Worm (Caenorhabditis elegans) whole organism, young adult: ENCODE measurements around the gene C14F11.7.
A peak's percentile ranks its signal among the peaks of the same experiment; 100 is the strongest.

Experiments used
- B0261.1 ChIP-seq: sonication (generic microtip); optimal IDR thresholded peaks from 2 replicates; lab custom pipeline; 2016; ENCODE audit warnings: mild to moderate bottlenecking, missing genetic modification characterization, moderate library complexity, missing compliant biosample characterization
- C06A6.2 ChIP-seq: fragments of 200-800 bp; sonication (Bioruptor generic); conservative IDR thresholded peaks from 2 replicates; pipeline ENCODE4 v1.3.6; 2022; ENCODE audit warnings: missing genetic modification characterization, missing compliant biosample characterization
- C17E4.6 ChIP-seq: fragments of 200-800 bp; sonication (Bioruptor generic); IDR thresholded peaks from 2 replicates; pipeline ENCODE4 v1.3.6; 2022; ENCODE audit warnings: missing genetic modification reagents, missing genetic modification characterization, missing compliant biosample characterization
- D2030.7 ChIP-seq: fragments of 200-800 bp; sonication (Bioruptor generic); IDR thresholded peaks from 2 replicates; pipeline ENCODE4 v1.3.6; 2022; ENCODE audit warnings: missing genetic modification reagents, missing genetic modification characterization, missing compliant biosample characterization
- F55B11.4 ChIP-seq: sonication (generic microtip); optimal IDR thresholded peaks from 2 replicates; lab custom pipeline; 2016; ENCODE audit warnings: missing compliant biosample characterization, missing genetic modification characterization, borderline replicate concordance; ENCODE audit not compliant: insufficient read depth
- F57C9.4 ChIP-seq: sonication (generic microtip); optimal IDR thresholded peaks from 2 replicates; lab custom pipeline; 2017; ENCODE audit warnings: mild to moderate bottlenecking, missing genetic modification characterization, missing compliant biosample characterization
- K12H6.12 ChIP-seq: fragments of 200-800 bp; sonication (Bioruptor generic); optimal IDR thresholded peaks from 2 replicates; lab custom pipeline; 2018; ENCODE audit warnings: mild to moderate bottlenecking, missing genetic modification characterization, missing compliant biosample characterization
- Y56A3A.18 ChIP-seq: fragments of 200-800 bp; sonication (Bioruptor generic); IDR thresholded peaks from 2 replicates; pipeline ENCODE4 v1.3.6; 2022; ENCODE audit warnings: missing genetic modification reagents, missing genetic modification characterization, missing compliant biosample characterization
- akir-1 ChIP-seq: fragments of 200-800 bp; sonication (Bioruptor generic); optimal IDR thresholded peaks from 2 replicates; lab custom pipeline; 2018; ENCODE audit warnings: mild to moderate bottlenecking, missing genetic modification characterization, moderate library complexity, missing compliant biosample characterization
- attf-5 ChIP-seq: fragments of 200-800 bp; sonication (Bioruptor generic); optimal IDR thresholded peaks from 2 replicates; lab custom pipeline; 2018; ENCODE audit warnings: mild to moderate bottlenecking, missing genetic modification characterization, missing compliant biosample characterization
- attf-6 ChIP-seq: fragments of 200-800 bp; sonication (Bioruptor generic); IDR thresholded peaks from 2 replicates; pipeline ENCODE4 v1.3.6; 2022; ENCODE audit warnings: missing genetic modification reagents, missing genetic modification characterization, missing compliant biosample characterization
- cebp-1 ChIP-seq, 2 experiments: fragments of 200-800 bp in 1 of 2; sonication (Bioruptor generic) in 1 of 2; sonication (generic microtip) in 1 of 2; IDR thresholded peaks in 1 of 2; optimal IDR thresholded peaks in 1 of 2; 2 replicates each; pipeline versions ENCODE4 v1.3.6 to Lab custom; 2017 to 2022; ENCODE audit warnings: missing compliant biosample characterization in 2 of 2, missing genetic modification characterization in 2 of 2, mild to moderate bottlenecking in 1 of 2, missing genetic modification reagents in 1 of 2, moderate library complexity in 1 of 2
- ceh-58 ChIP-seq: fragments of 200-800 bp; sonication (Bioruptor generic); IDR thresholded peaks from 2 replicates; pipeline ENCODE4 v1.3.6; 2022; ENCODE audit warnings: missing genetic modification characterization, missing compliant biosample characterization
- chd-7 ChIP-seq: sonication (generic microtip); optimal IDR thresholded peaks from 2 replicates; lab custom pipeline; 2016; ENCODE audit warnings: mild to moderate bottlenecking, missing genetic modification characterization, moderate library complexity, missing compliant biosample characterization
- egl-44 ChIP-seq: fragments of 200-800 bp; sonication (Bioruptor generic); IDR thresholded peaks from 2 replicates; pipeline ENCODE4 v1.3.6; 2022; ENCODE audit warnings: missing genetic modification reagents, missing genetic modification characterization, missing compliant biosample characterization
- egrh-3 ChIP-seq: fragments of 200-800 bp; sonication (Bioruptor generic); IDR thresholded peaks from 2 replicates; pipeline ENCODE4 v1.3.6; 2022; ENCODE audit warnings: missing genetic modification reagents, missing genetic modification characterization, missing compliant biosample characterization
- ekl-4 ChIP-seq: fragments of 200-800 bp; sonication (Bioruptor generic); IDR thresholded peaks from 2 replicates; pipeline ENCODE4 v1.3.6; 2022; ENCODE audit warnings: missing genetic modification reagents, missing genetic modification characterization, missing compliant biosample characterization
- him-1 ChIP-seq: sonication (generic microtip); optimal IDR thresholded peaks from 2 replicates; lab custom pipeline; 2016; ENCODE audit warnings: missing genotype, missing genetic modification reagents, missing genetic modification characterization, missing compliant biosample characterization
- hmg-1.2 ChIP-seq: fragments of 200-800 bp; sonication (Bioruptor generic); IDR thresholded peaks from 2 replicates; pipeline ENCODE4 v1.3.6; 2022; ENCODE audit warnings: missing genetic modification reagents, missing genetic modification characterization, missing compliant biosample characterization
- hrde-1 ChIP-seq: sonication (generic microtip); optimal IDR thresholded peaks from 2 replicates; lab custom pipeline; 2016; ENCODE audit warnings: missing genetic modification characterization, mild to moderate bottlenecking, missing compliant biosample characterization, moderate library complexity, missing genotype, missing genetic modification reagents, borderline replicate concordance
- lin-26 ChIP-seq: fragments of 200-800 bp; sonication (Bioruptor generic); IDR thresholded peaks from 2 replicates; pipeline ENCODE4 v1.3.6; 2022; ENCODE audit warnings: missing genetic modification reagents, missing genetic modification characterization, missing compliant biosample characterization
- lin-40 ChIP-seq: sonication (generic microtip); optimal IDR thresholded peaks from 2 replicates; lab custom pipeline; 2016; ENCODE audit warnings: missing genetic modification characterization, mild to moderate bottlenecking, missing compliant biosample characterization, missing genotype, missing genetic modification reagents
- madf-8 ChIP-seq: fragments of 200-800 bp; sonication (Bioruptor generic); conservative IDR thresholded peaks from 2 replicates; pipeline ENCODE4 v1.3.6; 2022; ENCODE audit warnings: missing genetic modification reagents, missing genetic modification characterization, missing compliant biosample characterization
- mel-28 ChIP-seq: sonication (generic microtip); optimal IDR thresholded peaks from 2 replicates; lab custom pipeline; 2016; ENCODE audit warnings: borderline replicate concordance, mild to moderate bottlenecking, missing genetic modification characterization, missing compliant biosample characterization
- mes-4 ChIP-seq: sonication (generic microtip); optimal IDR thresholded peaks from 2 replicates; lab custom pipeline; 2016; ENCODE audit warnings: missing genotype, missing genetic modification characterization, missing compliant biosample characterization
- nfya-1 ChIP-seq: sonication (generic microtip); optimal IDR thresholded peaks from 2 replicates; lab custom pipeline; 2017; ENCODE audit warnings: antibody characterized with exemption, missing compliant biosample characterization, missing genetic modification characterization, borderline replicate concordance; ENCODE audit not compliant: insufficient read depth
- nhr-27 ChIP-seq: fragments of 200-800 bp; sonication (Bioruptor generic); optimal IDR thresholded peaks from 2 replicates; lab custom pipeline; 2018; ENCODE audit warnings: mild to moderate bottlenecking, missing genetic modification characterization, moderate library complexity, missing compliant biosample characterization
- rcor-1 ChIP-seq: fragments of 200-800 bp; sonication (Bioruptor generic); IDR thresholded peaks from 2 replicates; pipeline ENCODE4 v1.3.6; 2022; ENCODE audit warnings: missing genetic modification reagents, missing genetic modification characterization, missing compliant biosample characterization
- rpc-1 ChIP-seq, 2 experiments: fragments of 150-350 bp in 1 of 2; sonication (generic microtip) in 1 of 2; optimal IDR thresholded peaks; 2 replicates each; lab custom pipeline; 2014 to 2018; ENCODE audit warnings: missing biosample characterization in 1 of 2, missing genetic modification characterization in 1 of 2, missing genetic modification reagents in 1 of 2, missing genotype in 1 of 2
- sea-2 ChIP-seq: fragments of 200-800 bp; sonication (Bioruptor generic); IDR thresholded peaks from 2 replicates; pipeline ENCODE4 v1.3.6; 2022; ENCODE audit warnings: missing genetic modification characterization, missing compliant biosample characterization
- snpc-4 ChIP-seq, 5 experiments: fragments of 150-350 bp in 1 of 5; sonication (generic microtip) in 4 of 5; optimal IDR thresholded peaks; 2 replicates each; lab custom pipeline; 2014 to 2018; ENCODE audit warnings: missing genetic modification characterization in 5 of 5, missing biosample characterization in 3 of 5, antibody characterized with exemption in 2 of 5, mild to moderate bottlenecking in 2 of 5, missing compliant biosample characterization in 2 of 5, missing genotype in 2 of 5, moderate library complexity in 2 of 5, missing genetic modification reagents in 1 of 5
- xnd-1 ChIP-seq: sonication (generic microtip); optimal IDR thresholded peaks from 2 replicates; lab custom pipeline; 2016; ENCODE audit warnings: missing genotype, missing genetic modification reagents, missing genetic modification characterization, missing compliant biosample characterization
- ztf-18 ChIP-seq: sonication (generic microtip); optimal IDR thresholded peaks from 2 replicates; lab custom pipeline; 2016; ENCODE audit warnings: missing genotype, mild to moderate bottlenecking, missing genetic modification characterization, missing compliant biosample characterization
- ztf-22 ChIP-seq: fragments of 200-800 bp; sonication (Bioruptor generic); optimal IDR thresholded peaks from 2 replicates; lab custom pipeline; 2018; ENCODE audit warnings: mild to moderate bottlenecking, missing genetic modification characterization, moderate library complexity, missing compliant biosample characterization
- ztf-26 ChIP-seq: sonication (generic microtip); optimal IDR thresholded peaks from 2 replicates; lab custom pipeline; 2017; ENCODE audit warnings: missing genetic modification characterization, missing compliant biosample characterization
- ztf-3 ChIP-seq: fragments of 200-800 bp; sonication (Bioruptor generic); optimal IDR thresholded peaks from 2 replicates; lab custom pipeline; 2018; ENCODE audit warnings: mild to moderate bottlenecking, missing genetic modification characterization, missing compliant biosample characterization
- ztf-6 ChIP-seq: fragments of 200-800 bp; sonication (Bioruptor generic); IDR thresholded peaks from 2 replicates; pipeline ENCODE4 v1.3.6; 2022; ENCODE audit warnings: missing genetic modification reagents, missing genetic modification characterization, missing compliant biosample characterization

The C14F11.7 gene

ce11 chrX:6201542-6201941 lies 6.8 kb downstream of the C14F11.7 start:
- TF ChIP-seq chd-7 (tag; lab: Kevin White, UChicago) (peak; percentile 29), C06A6.2 (0 out of 2 replicates have a peak, but pooled peaks have one; percentile 18), ztf-26 (tag; lab: Kevin White, UChicago) (peak; percentile 3), B0261.1 (no peak), lin-26 (GFP tag; lab: Robert Waterston, UW) (0 out of 2 replicates have a peak, but pooled peaks have one; percentile 45)

ce11 chrX:6196627-6197026 lies 11.7 kb downstream of the C14F11.7 start, which contains the start of gene daf-9:
daf-9 (plus strand) TSS chrX:6196927.
- TF ChIP-seq chd-7 (tag; lab: Kevin White, UChicago) (no peak), akir-1 (no peak), attf-5 (no peak), attf-6 (GFP tag; lab: Robert Waterston, UW) (no peak), ztf-26 (tag; lab: Kevin White, UChicago) (no peak), him-1 (tag; lab: Kevin White, UChicago) (no peak)
- TF ChIP-seq, all 124 proteins: peak for 0

- no peak for TF ChIP-seq mes-4 (tag; lab: Kevin White, UChicago)
- TF ChIP-seq ztf-18, result no peak
- no peak for TF ChIP-seq him-1 (tag; lab: Kevin White, UChicago)
- TF ChIP-seq ceh-58 (GFP tag; lab: Robert Waterston, UW), result no peak
- TF ChIP-seq egl-44 (GFP tag; lab: Robert Waterston, UW), result no peak
- no peak for TF ChIP-seq Y56A3A.18
- TF ChIP-seq rcor-1, result no peak
- no peak for TF ChIP-seq F57C9.4 (tag; lab: Kevin White, UChicago)
- TF ChIP-seq hrde-1, result no peak
Observed at ce11 chrX:6194191-6194724, 14.1 kb downstream of the C14F11.7 start, which contains the start of gene ceh-54. ceh-54 (minus strand) TSS chrX:6194241.

ce11 chrX:6189955-6190354 lies 18.4 kb downstream of the C14F11.7 start, which contains the start of gene T13C5.9:
T13C5.9 (plus strand) TSS chrX:6190255.
- TF ChIP-seq C17E4.6 (no peak), rpc-1 (optimal IDR thresholded peaks at IDR 0.05; lab: Kevin White, UChicago) (no peak), rpc-1 (tag; optimal IDR thresholded peaks at IDR 0.05; lab: Kevin White, UChicago) (no peak), F55B11.4 (tag; lab: Kevin White, UChicago) (no peak), K12H6.12 (tag; lab: Kevin White, UChicago) (no peak), nfya-1 (no peak), nhr-27 (tag; lab: Kevin White, UChicago) (no peak), hmg-1.2 (GFP tag; lab: Robert Waterston, UW) (no peak), sea-2 (no peak), ekl-4 (GFP tag; lab: Robert Waterston, UW) (no peak), hrde-1 (no peak), D2030.7 (no peak)

ce11 chrX:6187848-6188247 lies 20.5 kb downstream of the C14F11.7 start, which contains the start of gene T13C5.10:
T13C5.10 (plus strand) TSS chrX:6188148.
- TF ChIP-seq madf-8 (no peak), ztf-3 (GFP tag; lab: Kevin White, UChicago) (no peak), lin-40 (no peak), lin-26 (GFP tag; lab: Robert Waterston, UW) (no peak), xnd-1 (tag; lab: Kevin White, UChicago) (no peak), sea-2 (no peak), mes-4 (tag; lab: Kevin White, UChicago) (no peak), snpc-4 (GFP tag; optimal IDR thresholded peaks at IDR 0.05; lab: Kevin White, UChicago) (no peak), snpc-4 (tag; optimal IDR thresholded peaks at IDR 0.05; lab: Kevin White, UChicago) (no peak), mel-28 (tag; lab: Kevin White, UChicago) (no peak), cebp-1 (GFP tag; IDR thresholded peaks at IDR 0.05; lab: Robert Waterston, UW) (no peak), cebp-1 (tag; optimal IDR thresholded peaks at IDR 0.05; lab: Kevin White, UChicago) (no peak), attf-6 (GFP tag; lab: Robert Waterston, UW) (no peak), C06A6.2 (no peak), ztf-6 (GFP tag; lab: Robert Waterston, UW) (no peak), egrh-3 (GFP tag; lab: Robert Waterston, UW) (no peak), ztf-22 (GFP tag; lab: Kevin White, UChicago) (no peak)
- TF ChIP-seq, all 124 proteins: peak for 0
